Fruit fly (Drosophila melanogaster) whole organism, embryonic: ENCODE measurements around the gene mwh.

ENCODE experiments used
- Bteb2 ChIP-seq: fragments of 200-800 bp; sonication (Bioruptor generic); optimal IDR thresholded peaks from 2 replicates; lab custom pipeline; 2016; ENCODE audit warnings: missing biosample characterization, missing genetic modification characterization
- CG1024 ChIP-seq: fragments of 200-800 bp; sonication (Bioruptor generic); IDR thresholded peaks from 2 replicates; pipeline ENCODE4 v1.3.6; 2022; ENCODE audit warnings: missing biosample characterization, missing genetic modification characterization
- CG13894 ChIP-seq: fragments of 200-800 bp; sonication (Bioruptor generic); optimal IDR thresholded peaks from 3 replicates; lab custom pipeline; 2018; ENCODE audit warnings: missing biosample characterization, mild to moderate bottlenecking, missing genetic modification characterization, moderate library complexity
- CG15514 ChIP-seq: fragments of 200-800 bp; sonication (Bioruptor generic); optimal IDR thresholded peaks from 3 replicates; lab custom pipeline; 2017; ENCODE audit warnings: missing biosample characterization, missing genetic modification characterization, mild to moderate bottlenecking, moderate library complexity, missing genetic modification reagents
- CG15696 ChIP-seq: fragments of 200-800 bp; sonication (Bioruptor generic); optimal IDR thresholded peaks from 2 replicates; lab custom pipeline; 2019; ENCODE audit warnings: missing biosample characterization, mild to moderate bottlenecking, missing genetic modification characterization, moderate library complexity
- CG1647 ChIP-seq: fragments of 200-800 bp; sonication (Bioruptor generic); optimal IDR thresholded peaks from 3 replicates; lab custom pipeline; 2016; ENCODE audit warnings: missing biosample characterization, missing genetic modification characterization
- CG16779 ChIP-seq: fragments of 200-800 bp; sonication (Bioruptor generic); IDR thresholded peaks from 2 replicates; pipeline ENCODE4 v1.3.6; 2022; ENCODE audit warnings: missing biosample characterization, missing genetic modification characterization
- CG17385 ChIP-seq: fragments of 200-800 bp; sonication (Bioruptor generic); optimal IDR thresholded peaks from 3 replicates; lab custom pipeline; 2018; ENCODE audit warnings: missing biosample characterization, mild to moderate bottlenecking, missing genetic modification characterization
- CG2129 ChIP-seq: fragments of 200-800 bp; sonication (Bioruptor generic); IDR thresholded peaks from 2 replicates; pipeline ENCODE4 v1.3.6; 2022; ENCODE audit warnings: missing biosample characterization, missing genetic modification characterization; ENCODE audit not compliant: partially characterized antibody
- CG2678 ChIP-seq: fragments of 200-800 bp; sonication (Bioruptor generic); optimal IDR thresholded peaks from 3 replicates; lab custom pipeline; 2019; ENCODE audit warnings: missing biosample characterization, mild to moderate bottlenecking, missing genetic modification characterization, moderate library complexity
- CG3281 ChIP-seq: fragments of 200-800 bp; sonication (Bioruptor generic); optimal IDR thresholded peaks from 3 replicates; lab custom pipeline; 2017; ENCODE audit warnings: missing biosample characterization, mild to moderate bottlenecking, missing genetic modification characterization
- CG4424 ChIP-seq: fragments of 200-800 bp; sonication (Bioruptor generic); optimal IDR thresholded peaks from 3 replicates; lab custom pipeline; 2016; ENCODE audit warnings: missing biosample characterization, missing genetic modification characterization
- CG6272 ChIP-seq: fragments of 200-800 bp; sonication (Bioruptor generic); IDR thresholded peaks from 2 replicates; pipeline ENCODE4 v1.3.6; 2022; ENCODE audit warnings: missing biosample characterization, missing genetic modification characterization
- CG7786 ChIP-seq: fragments of 200-800 bp; sonication (Bioruptor generic); optimal IDR thresholded peaks from 2 replicates; lab custom pipeline; 2016; ENCODE audit warnings: missing biosample characterization, missing genetic modification characterization
- CG9727 ChIP-seq: fragments of 200-800 bp; sonication (Bioruptor generic); optimal IDR thresholded peaks from 3 replicates; lab custom pipeline; 2017; ENCODE audit warnings: missing biosample characterization, mild to moderate bottlenecking, missing genetic modification characterization
- CoRest ChIP-seq: fragments of 200-800 bp; sonication (Bioruptor generic); optimal IDR thresholded peaks from 3 replicates; lab custom pipeline; 2018; ENCODE audit warnings: missing biosample characterization, mild to moderate bottlenecking, missing genetic modification characterization, moderate library complexity
- D19B ChIP-seq: fragments of 200-800 bp; sonication (Bioruptor generic); optimal IDR thresholded peaks from 2 replicates; lab custom pipeline; 2017; ENCODE audit warnings: missing biosample characterization, mild to moderate bottlenecking, missing genetic modification characterization
- E2f1 ChIP-seq: fragments of 200-800 bp; sonication (Bioruptor generic); IDR thresholded peaks from 2 replicates; pipeline ENCODE4 v1.3.6; 2022; ENCODE audit warnings: missing biosample characterization, missing genetic modification characterization
- E2f2 ChIP-seq: fragments of 200-800 bp; sonication (Bioruptor generic); IDR thresholded peaks from 2 replicates; pipeline ENCODE4 v1.3.6; 2022; ENCODE audit warnings: missing biosample characterization, missing genetic modification characterization
- H2.0 ChIP-seq: fragments of 200-800 bp; sonication (Bioruptor generic); IDR thresholded peaks from 2 replicates; pipeline ENCODE4 v1.3.6; 2022; ENCODE audit warnings: missing biosample characterization, missing genetic modification characterization
- Hr78 ChIP-seq, 2 experiments: fragments of 200-800 bp in 1 of 2; fragments of >200 bp in 1 of 2; sonication (Bioruptor generic) in 1 of 2; optimal IDR thresholded peaks; 2 replicates each; lab custom pipeline; 2017 to 2019; ENCODE audit warnings: missing biosample characterization in 2 of 2, missing genetic modification characterization in 2 of 2, mild to moderate bottlenecking in 1 of 2, moderate library complexity in 1 of 2
- Lim3 ChIP-seq: fragments of 200-800 bp; sonication (Bioruptor generic); IDR thresholded peaks from 2 replicates; pipeline ENCODE4 v1.3.6; 2022; ENCODE audit warnings: missing biosample characterization, missing genetic modification characterization
- NC2α ChIP-seq: fragments of 200-800 bp; sonication (Bioruptor generic); optimal IDR thresholded peaks from 2 replicates; lab custom pipeline; 2016; ENCODE audit warnings: missing biosample characterization, missing genetic modification characterization
- Neu2 ChIP-seq: fragments of 200-800 bp; sonication (Bioruptor generic); optimal IDR thresholded peaks from 3 replicates; lab custom pipeline; 2016; ENCODE audit warnings: missing biosample characterization, missing genetic modification characterization, borderline replicate concordance
- Nf-YC ChIP-seq: fragments of 200-800 bp; optimal IDR thresholded peaks from 3 replicates; lab custom pipeline; 2019; ENCODE audit warnings: missing biosample characterization, mild to moderate bottlenecking, missing genetic modification characterization, moderate library complexity
- Oaz ChIP-seq: fragments of 200-800 bp; sonication (Bioruptor generic); IDR thresholded peaks from 2 replicates; pipeline ENCODE4 v1.3.6; 2022; ENCODE audit warnings: missing biosample characterization, missing genetic modification characterization
- Opbp ChIP-seq: fragments of 200-800 bp; sonication (Bioruptor generic); IDR thresholded peaks from 3 replicates; pipeline ENCODE4 v1.3.6; 2022; ENCODE audit warnings: missing biosample characterization, missing genetic modification characterization; ENCODE audit not compliant: partially characterized antibody
- Ssrp ChIP-seq: fragments of 200-800 bp; sonication (Bioruptor generic); optimal IDR thresholded peaks from 2 replicates; lab custom pipeline; 2018; ENCODE audit warnings: missing biosample characterization, mild to moderate bottlenecking, missing genetic modification characterization, moderate library complexity
- Taf1 ChIP-seq: fragments of 200-800 bp; sonication (Bioruptor generic); IDR thresholded peaks from 2 replicates; pipeline ENCODE4 v1.3.6; 2022; ENCODE audit warnings: missing biosample characterization, missing genetic modification characterization
- Trl ChIP-seq, 3 experiments: fragments of >200 bp in 2 of 3; fragments of 200-800 bp in 1 of 3; sonication (Bioruptor generic) in 1 of 3; optimal IDR thresholded peaks; 2 replicates in 1 of 3; 3 replicates in 2 of 3; lab custom pipeline; 2016 to 2017; ENCODE audit warnings: missing biosample characterization in 1 of 3, missing genetic modification characterization in 1 of 3
- amos ChIP-seq: fragments of 200-800 bp; sonication (Bioruptor generic); IDR thresholded peaks from 2 replicates; pipeline ENCODE4 v1.3.6; 2022; ENCODE audit warnings: missing biosample characterization, missing genetic modification characterization; ENCODE audit not compliant: partially characterized antibody
- aop ChIP-seq: fragments of 200-800 bp; sonication (Bioruptor generic); IDR thresholded peaks from 2 replicates; pipeline ENCODE4 v1.3.6; 2022; ENCODE audit warnings: missing biosample characterization, missing genetic modification characterization
- cwo ChIP-seq: fragments of 200-800 bp; sonication (Bioruptor generic); optimal IDR thresholded peaks from 3 replicates; lab custom pipeline; 2017; ENCODE audit warnings: missing biosample characterization, missing genetic modification characterization, mild to moderate bottlenecking, moderate library complexity, missing genetic modification reagents
- danr ChIP-seq: fragments of 200-800 bp; sonication (Bioruptor generic); IDR thresholded peaks from 2 replicates; pipeline ENCODE4 v1.3.6; 2022; ENCODE audit warnings: missing biosample characterization, missing genetic modification characterization
- dati ChIP-seq: fragments of 200-800 bp; sonication (Bioruptor generic); IDR thresholded peaks from 2 replicates; pipeline ENCODE4 v1.3.6; 2022; ENCODE audit warnings: missing biosample characterization, missing genetic modification characterization
- ems ChIP-seq: fragments of 200-800 bp; sonication (Bioruptor generic); optimal IDR thresholded peaks from 3 replicates; lab custom pipeline; 2016; ENCODE audit warnings: missing biosample characterization, missing genetic modification characterization
- hbn ChIP-seq: fragments of 200-800 bp; sonication (Bioruptor generic); IDR thresholded peaks from 2 replicates; pipeline ENCODE4 v1.3.6; 2022; ENCODE audit warnings: missing biosample characterization, missing genetic modification characterization; ENCODE audit not compliant: partially characterized antibody
- her ChIP-seq: fragments of 200-800 bp; sonication (Bioruptor generic); optimal IDR thresholded peaks from 2 replicates; lab custom pipeline; 2016; ENCODE audit warnings: missing biosample characterization, missing genetic modification characterization
- hth ChIP-seq: fragments of >200 bp; optimal IDR thresholded peaks from 2 replicates; lab custom pipeline; 2017; ENCODE audit warnings: inconsistent platforms
- jigr1 ChIP-seq: fragments of 200-800 bp; sonication (Bioruptor generic); IDR thresholded peaks from 3 replicates; pipeline ENCODE4 v1.3.6; 2022; ENCODE audit warnings: missing biosample characterization, missing genetic modification characterization
- knrl ChIP-seq: fragments of 200-800 bp; sonication (Bioruptor generic); IDR thresholded peaks from 3 replicates; pipeline ENCODE4 v1.3.6; 2022; ENCODE audit warnings: missing biosample characterization, missing genetic modification characterization; ENCODE audit not compliant: partially characterized antibody
- lab ChIP-seq: fragments of 200-800 bp; sonication (Bioruptor generic); optimal IDR thresholded peaks from 3 replicates; lab custom pipeline; 2017; ENCODE audit warnings: missing biosample characterization, missing genetic modification characterization, mild to moderate bottlenecking, moderate library complexity, missing genetic modification reagents
- mam ChIP-seq: fragments of 200-800 bp; sonication (Bioruptor generic); optimal IDR thresholded peaks from 3 replicates; lab custom pipeline; 2016; ENCODE audit warnings: missing biosample characterization, missing genetic modification characterization
- mirr ChIP-seq: fragments of 200-800 bp; sonication (Bioruptor generic); optimal IDR thresholded peaks from 3 replicates; lab custom pipeline; 2018; ENCODE audit warnings: missing biosample characterization, mild to moderate bottlenecking, missing genetic modification characterization
- row ChIP-seq: fragments of 200-800 bp; sonication (Bioruptor generic); IDR thresholded peaks from 3 replicates; pipeline ENCODE4 v1.3.6; 2022; ENCODE audit warnings: missing biosample characterization, missing genetic modification characterization
- sisA ChIP-seq: fragments of 200-800 bp; sonication (Bioruptor generic); IDR thresholded peaks from 2 replicates; pipeline ENCODE4 v1.3.6; 2022; ENCODE audit warnings: missing biosample characterization, missing genetic modification characterization
- so ChIP-seq: fragments of 200-800 bp; sonication (Bioruptor generic); IDR thresholded peaks from 3 replicates; pipeline ENCODE4 v1.3.6; 2022; ENCODE audit warnings: missing biosample characterization, missing genetic modification characterization
- sqz ChIP-seq: fragments of 200-800 bp; sonication (Bioruptor generic); optimal IDR thresholded peaks from 3 replicates; lab custom pipeline; 2018; ENCODE audit warnings: missing biosample characterization, mild to moderate bottlenecking, missing genetic modification characterization
- tup ChIP-seq: fragments of 200-800 bp; sonication (Bioruptor generic); optimal IDR thresholded peaks from 2 replicates; lab custom pipeline; 2016; ENCODE audit warnings: missing biosample characterization, mild to moderate bottlenecking, missing genetic modification characterization, moderate library complexity
- unc-4 ChIP-seq: fragments of 200-800 bp; sonication (Bioruptor generic); IDR thresholded peaks from 2 replicates; pipeline ENCODE4 v1.3.6; 2022; ENCODE audit warnings: missing biosample characterization, missing genetic modification characterization; ENCODE audit not compliant: partially characterized antibody
- z ChIP-seq: fragments of 200-800 bp; sonication (Bioruptor generic); IDR thresholded peaks from 3 replicates; pipeline ENCODE4 v1.3.6; 2022; ENCODE audit warnings: missing biosample characterization, missing genetic modification characterization

mwh gene

dm6 chr3L:1166266-1166665 is 34.3 kb upstream of the mwh start (continued):
- TF ChIP-seq CG4424 (GFP tag; lab: Kevin White, UChicago) (peak; percentile 1), sisA (no peak), CG2129 (GFP tag; lab: Robert Waterston, UW) (no peak), sqz (peak; percentile 67), Trl (optimal IDR thresholded peaks at IDR 0.05; lab: Kevin White, UChicago) (no peak), Trl (GFP tag; optimal IDR thresholded peaks at IDR 0.05; lab: Kevin White, UChicago) (no peak), cwo (no peak), Oaz (no peak), row (GFP tag; lab: Robert Waterston, UW) (no peak), tup (GFP tag; lab: Kevin White, UChicago) (no peak), so (GFP tag; lab: Robert Waterston, UW) (0 out of 3 replicates have a peak, but pooled peaks have one; percentile 46), NC2α (peak; percentile 8), Lim3 (no peak), E2f1 (GFP tag; lab: Robert Waterston, UW) (no peak; the same call in 1 of the 2 replicates), Opbp (GFP tag; lab: Robert Waterston, UW) (no peak), CG7786 (GFP tag; lab: Kevin White, UChicago) (no peak), CG16779 (GFP tag; lab: Robert Waterston, UW) (no peak), dati (no peak), aop (GFP tag; lab: Robert Waterston, UW) (no peak), knrl (GFP tag; lab: Robert Waterston, UW) (no peak), CG15514 (GFP tag; lab: Kevin White, UChicago) (no peak), jigr1 (GFP tag; lab: Robert Waterston, UW) (no peak), CG9727 (GFP tag; lab: Kevin White, UChicago) (peak; percentile 75), CG3281 (GFP tag; lab: Kevin White, UChicago) (peak; percentile 18), hbn (GFP tag; lab: Robert Waterston, UW) (no peak), CG2678 (tag; lab: Kevin White, UChicago) (peak; percentile 72), CG6272 (no peak), CG15696 (peak; percentile 90), CoRest (peak; percentile 40), Hr78 (GFP tag; optimal IDR thresholded peaks at IDR 0.05; lab: Kevin White, UChicago) (no peak), danr (GFP tag; lab: Robert Waterston, UW) (peak; percentile 15; the same call in 1 of the 2 replicates), E2f2 (GFP tag; lab: Robert Waterston, UW) (no peak), Taf1 (GFP tag; lab: Robert Waterston, UW) (no peak), Nf-YC (tag; lab: Kevin White, UChicago) (no peak), amos (GFP tag; lab: Robert Waterston, UW) (no peak), CG17385 (peak; percentile 59), hth (no peak), mam (GFP tag; lab: Kevin White, UChicago) (no peak), ems (no peak), Ssrp (tag; lab: Kevin White, UChicago) (no peak), CG1647 (GFP tag; lab: Kevin White, UChicago) (peak; percentile 2), z (peak; percentile 57; the same call in 1 of the 3 replicates), H2.0 (GFP tag; lab: Robert Waterston, UW) (no peak; the same call in 1 of the 2 replicates), CG1024 (GFP tag; lab: Robert Waterston, UW) (no peak; the same call in 1 of the 2 replicates), CG13894 (tag; lab: Kevin White, UChicago) (no peak), D19B (no peak), lab (peak; percentile 71), her (GFP tag; lab: Kevin White, UChicago) (no peak), mirr (GFP tag; lab: Kevin White, UChicago) (no peak), Neu2 (GFP tag; lab: Kevin White, UChicago) (no peak), unc-4 (GFP tag; lab: Robert Waterston, UW) (no peak), Bteb2 (no peak)
